Fruit fly (Drosophila melanogaster) S2 (cell line): Measurements from ENCODE around the gene tal-3A.

Experiments used
- CG8478 ChIP-seq: fragments of >200 bp; optimal IDR thresholded peaks from 2 replicates; lab custom pipeline; 2018
- CTCF ChIP-seq, 2 experiments: fragments of >200 bp; optimal IDR thresholded peaks; 2 replicates each; lab custom pipeline; 2018

dm6 chr3R:13785895-13786294 lies 27.0 kb upstream of the tal-3A start:
- TF ChIP-seq CG8478 (lab: Kevin White, UChicago) (no peak), CTCF (optimal IDR thresholded peaks at IDR 0.05; lab: Kevin White, UChicago) (no peak)
